Worm (Caenorhabditis elegans): ENCODE results near the gene ints-5.

DNA sequence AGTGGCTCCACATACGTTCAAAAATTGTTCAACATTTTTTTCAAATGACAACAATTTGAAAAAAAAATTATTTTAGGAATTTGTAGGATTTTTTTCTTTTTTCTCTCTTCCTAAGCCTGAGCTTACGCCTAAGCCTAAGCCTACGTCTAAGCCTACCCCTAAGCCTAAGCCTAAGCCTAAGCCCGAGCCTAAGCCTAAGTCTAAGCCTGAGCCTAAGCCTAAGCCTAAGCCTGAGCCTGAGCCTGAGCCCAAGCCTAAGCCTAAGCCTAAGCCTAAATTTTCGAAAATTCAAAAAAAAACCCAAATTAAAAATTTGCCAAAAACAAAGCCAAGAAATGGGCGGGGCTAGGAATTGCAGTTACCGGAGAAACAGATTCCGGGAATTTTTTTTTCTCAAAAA is 64.0 kb downstream of the ints-5 start:
- TF ChIP-seq klf-2 (GFP tag; conservative IDR thresholded peaks at IDR 0.05) (no peak), ref-1 (GFP tag; conservative IDR thresholded peaks at IDR 0.05) (no peak), T22C8.4 (GFP tag; IDR thresholded peaks at IDR 0.05) (no peak)

Measured in whole organism, midembryonic.